Worm (Caenorhabditis elegans) whole organism, L1 larva: Measurements from ENCODE around the gene fsn-1.
"Not testable (repeated sequence)": the region's sequence is repeated elsewhere in the genome, so short reads cannot be mapped to it uniquely, and the experiment has no call there.

Experiments
- aly-2 ChIP-seq: fragments of 150-350 bp; optimal IDR thresholded peaks from 2 replicates; lab custom pipeline; 2014; ENCODE audit warnings: missing biosample characterization, missing genetic modification characterization
- ceh-82 ChIP-seq, 3 experiments: fragments of 150-350 bp in 1 of 3; sonication (generic microtip) in 2 of 3; optimal IDR thresholded peaks; 2 replicates each; lab custom pipeline; 2014 to 2017; ENCODE audit warnings: missing biosample characterization in 3 of 3, missing genetic modification characterization in 3 of 3
- nhr-76 ChIP-seq: sonication (generic microtip); optimal IDR thresholded peaks from 2 replicates; lab custom pipeline; 2017; ENCODE audit warnings: missing biosample characterization, missing genetic modification characterization
- unc-130 ChIP-seq: fragments of 150-350 bp; optimal IDR thresholded peaks from 2 replicates; lab custom pipeline; 2017; ENCODE audit warnings: missing biosample characterization, missing genetic modification characterization, inconsistent platforms
- unc-62 ChIP-seq: fragments of 150-350 bp; optimal IDR thresholded peaks from 2 replicates; lab custom pipeline; 2014; ENCODE audit warnings: missing biosample characterization, missing genetic modification reagents, missing genetic modification characterization
- ztf-11 ChIP-seq, 2 experiments: sonication (generic microtip); optimal IDR thresholded peaks; 2 replicates each; lab custom pipeline; 2016 to 2017; ENCODE audit warnings: missing genetic modification characterization in 2 of 2, missing biosample characterization in 1 of 2, missing compliant biosample characterization in 1 of 2

ce11 chrIII:4980367-4980766 lies 43.2 kb downstream of the fsn-1 start, which contains the start of gene C27F2.6:
- TF ChIP-seq unc-130 (tag; lab: Kevin White, UChicago); aly-2 (tag; lab: Kevin White, UChicago); unc-62 (GFP tag; lab: Kevin White, UChicago); ceh-82 (tag; optimal IDR thresholded peaks at IDR 0.05; lab: Kevin White, UChicago); ztf-11 (tag; optimal IDR thresholded peaks at IDR 0.05; lab: Kevin White, UChicago); nhr-76 (tag; lab: Kevin White, UChicago): not testable (repeated sequence)
